Worm (Caenorhabditis elegans): ENCODE results near the gene dpy-11.

DNA sequence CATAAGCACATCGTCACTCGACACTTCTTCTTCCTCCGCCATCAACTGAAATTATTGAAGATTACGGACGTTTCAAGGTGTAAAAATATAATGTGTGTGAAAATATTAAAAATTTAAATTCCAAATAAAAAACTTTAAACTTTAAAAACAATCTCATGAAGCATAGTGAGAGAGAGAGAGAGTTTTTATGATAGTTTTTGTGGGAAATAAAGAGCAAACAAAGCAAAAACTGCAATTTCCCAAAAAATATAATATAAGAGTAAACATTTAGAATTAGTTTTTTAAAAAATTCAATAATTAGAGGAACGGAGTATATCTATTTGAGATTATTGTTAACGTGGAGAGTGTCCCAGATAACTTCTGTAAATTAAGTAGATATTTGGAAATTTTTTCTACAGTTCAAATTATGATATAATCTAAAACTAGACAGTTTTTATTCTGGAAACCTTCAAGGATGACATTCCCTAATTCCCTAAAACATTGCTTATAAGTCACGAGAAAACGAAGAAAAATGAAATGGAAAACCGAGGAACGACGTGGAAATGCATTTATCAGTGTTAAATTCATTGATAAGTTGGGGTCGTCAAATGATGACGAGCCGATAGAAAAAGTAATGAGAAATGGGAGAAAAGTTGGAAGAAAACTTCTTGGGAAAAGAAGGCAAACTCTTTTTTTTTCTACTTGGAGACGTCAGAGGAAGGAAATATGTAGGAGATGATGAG lies 31.6 kb upstream of the dpy-11 start, which contains the start of gene dre-1:
- TF ChIP-seq daf-19 (GFP tag; conservative IDR thresholded peaks at IDR 0.05) = no peak
- no peak for TF ChIP-seq nhr-76 (tag; optimal IDR thresholded peaks at IDR 0.05)

Data from whole organism, L4 larva.